Fruit fly (Drosophila melanogaster): ENCODE data around the gene CG15522.
"Not testable (repeated sequence)": the region's sequence is repeated elsewhere in the genome, so short reads cannot be mapped to it uniquely, and the experiment has no call there.

The CG15522 gene

DNA sequence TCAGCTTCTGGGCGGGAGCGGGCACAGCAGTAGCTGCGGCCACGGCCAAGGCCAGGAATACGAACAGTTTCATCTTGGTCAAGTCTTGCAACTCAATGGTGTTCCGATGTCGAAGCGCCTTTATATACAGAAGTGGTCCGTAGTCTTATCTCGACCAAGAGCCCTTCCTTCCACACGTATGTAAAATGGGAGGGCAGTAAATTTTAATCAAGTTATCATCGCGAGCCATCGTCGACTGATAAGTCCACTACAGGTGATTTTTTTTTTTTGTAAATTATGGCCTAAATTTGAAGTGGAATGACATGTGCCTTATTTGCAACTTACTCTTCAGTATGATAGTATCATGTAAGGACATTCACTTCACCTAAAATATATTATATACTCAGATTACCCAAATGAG is 2.5 kb upstream of the CG15522 start, which contains the start of gene Jon99Cii:
Gene Jon99Cii, minus strand, starts transcription at position 101 of the 400 bp plus-strand sequence.
- TF ChIP-seq CG4496 (GFP tag; IDR thresholded peaks at IDR 0.05); CG17806 (tag; optimal IDR thresholded peaks at IDR 0.05); CG13204 (GFP tag; optimal IDR thresholded peaks at IDR 0.05): not testable (repeated sequence)

DNA sequence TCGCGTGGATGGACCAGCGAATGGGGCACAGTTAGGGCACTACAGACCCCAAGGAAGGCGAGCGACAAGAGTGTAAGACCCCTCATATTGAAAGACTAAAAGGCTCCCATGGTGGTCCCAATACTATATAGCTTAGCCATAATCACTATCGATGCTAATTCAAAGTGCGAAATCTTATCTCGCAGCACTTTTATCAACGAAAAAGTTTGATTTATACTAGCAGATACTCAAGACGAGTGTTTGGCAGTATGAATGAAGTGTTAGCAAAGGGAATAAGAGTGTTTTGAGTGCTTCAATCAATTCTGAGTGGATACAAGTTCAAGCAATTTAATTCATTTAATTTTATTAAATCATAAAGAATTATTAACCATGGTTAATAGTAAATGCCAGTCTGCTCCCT is 966 bp upstream of the CG15522 start, which contains the start of gene Jon99Ci:
Gene Jon99Ci, minus strand, starts transcription at position 101 of the 400 bp plus-strand sequence.
- TF ChIP-seq fd96Ca (GFP tag; IDR thresholded peaks at IDR 0.05): no peak
- TF ChIP-seq Ets98B (GFP tag; IDR thresholded peaks at IDR 0.05): no peak
- TF ChIP-seq EcR (GFP tag; optimal IDR thresholded peaks at IDR 0.05): no peak
- no peak for TF ChIP-seq CG9948 (tag; optimal IDR thresholded peaks at IDR 0.05)
- no peak for TF ChIP-seq CG4496 (GFP tag; IDR thresholded peaks at IDR 0.05)
- no peak for TF ChIP-seq CG10348 (GFP tag; IDR thresholded peaks at IDR 0.05)
- no peak for TF ChIP-seq CG14655 (GFP tag; optimal IDR thresholded peaks at IDR 0.05)
- no peak for TF ChIP-seq CG15710 (tag; optimal IDR thresholded peaks at IDR 0.05)
- no peak for TF ChIP-seq Pif1B (GFP tag; optimal IDR thresholded peaks at IDR 0.05)
- no peak for TF ChIP-seq CG8301 (tag; optimal IDR thresholded peaks at IDR 0.05)
- TF ChIP-seq CG13204 (GFP tag; optimal IDR thresholded peaks at IDR 0.05): no peak
- no peak for TF ChIP-seq CG32121 (GFP tag; IDR thresholded peaks at IDR 0.05)
- no peak for TF ChIP-seq Pif1A (GFP tag; optimal IDR thresholded peaks at IDR 0.05)
- TF ChIP-seq CG17806 (tag; optimal IDR thresholded peaks at IDR 0.05): no peak
- TF ChIP-seq CG34367 (tag; optimal IDR thresholded peaks at IDR 0.05): no peak
- TF ChIP-seq CG8159 (tag; optimal IDR thresholded peaks at IDR 0.05): no peak
- no peak for TF ChIP-seq D1 (tag; optimal IDR thresholded peaks at IDR 0.05)
- no peak for TF ChIP-seq Snoo (tag; optimal IDR thresholded peaks at IDR 0.05)
- TF ChIP-seq CG12605 (GFP tag; IDR thresholded peaks at IDR 0.05): no peak
- TF ChIP-seq gl (tag; optimal IDR thresholded peaks at IDR 0.05): no peak

DNA sequence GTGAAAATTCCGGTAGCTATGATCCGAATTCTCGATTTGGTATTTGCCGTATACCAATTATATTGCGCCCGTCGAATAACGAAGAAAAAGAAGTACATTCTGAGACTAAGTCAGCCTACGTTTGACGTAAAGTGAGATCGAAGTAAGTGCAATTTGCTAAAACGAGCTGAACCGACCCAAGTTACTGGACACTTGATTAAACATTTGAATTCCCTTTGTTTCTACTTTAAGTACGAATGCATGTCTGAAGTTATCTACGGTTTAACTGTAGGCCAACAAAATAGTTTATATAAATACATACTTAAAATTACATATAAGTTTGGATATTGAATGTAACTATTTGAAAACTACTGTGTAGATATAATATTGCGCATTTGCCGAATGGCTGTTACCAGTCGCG is 3.2 kb downstream of the CG15522 start, which contains the start of gene alpha-Man-Ic:
Gene alpha-Man-Ic, minus strand, starts transcription at position 101 of the 400 bp plus-strand sequence.
- TF ChIP-seq CG12605 (GFP tag; IDR thresholded peaks at IDR 0.05): no peak
- TF ChIP-seq D1 (tag; optimal IDR thresholded peaks at IDR 0.05): no peak
- TF ChIP-seq CG32121 (GFP tag; IDR thresholded peaks at IDR 0.05): no peak
- no peak for TF ChIP-seq EcR (GFP tag; optimal IDR thresholded peaks at IDR 0.05)
- no peak for TF ChIP-seq CG10348 (GFP tag; IDR thresholded peaks at IDR 0.05)
- no peak for TF ChIP-seq CG4496 (GFP tag; IDR thresholded peaks at IDR 0.05)
- TF ChIP-seq Pif1A (GFP tag; optimal IDR thresholded peaks at IDR 0.05): no peak
- no peak for TF ChIP-seq CG8159 (tag; optimal IDR thresholded peaks at IDR 0.05)
- no peak for TF ChIP-seq CG13204 (GFP tag; optimal IDR thresholded peaks at IDR 0.05)
- TF ChIP-seq Snoo (tag; optimal IDR thresholded peaks at IDR 0.05): no peak
- no peak for TF ChIP-seq fd96Ca (GFP tag; IDR thresholded peaks at IDR 0.05)

DNA sequence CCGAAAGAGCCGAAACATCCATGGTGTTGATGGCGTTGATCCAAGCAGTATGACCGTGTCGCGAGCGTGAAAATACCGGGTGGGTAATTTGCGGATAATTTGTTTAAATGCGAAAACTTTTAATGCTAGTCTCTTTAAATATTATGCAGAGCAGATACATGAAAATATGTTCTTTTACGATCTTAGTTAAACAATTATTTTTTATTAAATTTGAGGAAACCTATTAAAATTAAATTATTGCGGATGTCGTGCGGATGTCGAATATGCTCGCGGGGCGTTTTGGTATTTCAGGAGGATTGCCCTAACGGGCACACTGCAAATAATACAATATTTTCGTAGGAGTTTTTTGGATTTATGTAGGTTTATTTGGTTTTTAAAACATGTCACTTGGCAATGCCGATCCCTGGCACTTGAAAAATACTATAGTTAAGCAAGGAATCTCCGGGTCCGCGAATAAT is 6.0 kb downstream of the CG15522 start, which contains the start of the genes Cog7, CG42557 and CG42558:
Gene Cog7, minus strand, starts transcription at position 51 of the 458 bp plus-strand sequence.
Gene CG42557, plus strand, starts transcription at position 281 of the 458 bp plus-strand sequence.
Gene CG42558, plus strand, starts transcription at position 281 of the 458 bp plus-strand sequence.
- no peak for TF ChIP-seq Snoo (tag; optimal IDR thresholded peaks at IDR 0.05)
- TF ChIP-seq rn (GFP tag; IDR thresholded peaks at IDR 0.05): no peak
- no peak for TF ChIP-seq EcR (GFP tag; optimal IDR thresholded peaks at IDR 0.05)
- no peak for TF ChIP-seq Ets98B (GFP tag; IDR thresholded peaks at IDR 0.05)
- TF ChIP-seq gl (tag; optimal IDR thresholded peaks at IDR 0.05): no peak

DNA sequence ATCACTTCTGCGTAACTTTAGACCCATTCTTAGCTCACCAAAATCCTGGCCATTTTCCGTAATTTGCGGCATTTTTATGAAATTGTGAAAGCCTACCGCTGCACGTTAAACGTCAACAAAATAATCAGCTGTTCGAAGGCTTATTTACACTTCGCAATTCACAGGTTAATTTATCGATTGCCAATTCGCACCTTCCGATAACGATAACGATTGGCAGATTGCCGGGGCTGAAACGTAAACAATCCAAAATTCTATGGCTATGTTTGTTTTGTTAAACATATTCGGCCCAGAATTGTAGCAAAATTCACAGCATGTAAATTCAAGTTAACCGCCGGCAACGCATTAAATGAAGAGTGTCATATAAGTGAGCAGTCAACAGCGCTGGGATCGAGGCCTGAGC is 8.7 kb downstream of the CG15522 start, which contains the start of the genes eIF2Balpha and Vps13B:
Gene eIF2Balpha, minus strand, starts transcription at position 133 of the 400 bp plus-strand sequence.
Gene Vps13B, plus strand, starts transcription at position 223 of the 400 bp plus-strand sequence.
- peak; percentile 25; the same call in 1 of the 3 replicates for TF ChIP-seq fd96Ca (GFP tag; IDR thresholded peaks at IDR 0.05)
- TF ChIP-seq CG34367 (tag; optimal IDR thresholded peaks at IDR 0.05): no peak
- TF ChIP-seq CG17806 (tag; optimal IDR thresholded peaks at IDR 0.05): no peak

DNA sequence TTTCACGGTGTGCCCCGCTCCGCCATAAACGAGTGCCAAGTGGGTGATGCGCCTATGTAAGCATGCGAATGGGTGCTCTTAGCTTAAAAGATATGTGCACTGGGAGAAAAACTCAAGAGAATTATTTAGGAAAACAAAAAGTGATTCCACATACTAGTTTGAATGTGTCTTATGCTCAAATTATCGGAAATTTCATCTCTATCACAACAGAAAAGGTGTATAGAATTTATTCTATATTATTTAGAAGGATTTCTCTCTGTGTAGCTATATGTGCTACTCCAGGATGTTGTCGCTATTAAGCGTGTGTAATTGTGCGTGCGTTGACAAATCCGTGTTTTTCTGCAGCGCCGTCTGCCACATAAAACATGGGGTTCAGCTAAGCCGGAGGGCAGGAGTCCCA is 32.3 kb downstream of the CG15522 start:
- peak; percentile 34 for TF ChIP-seq CG8159 (tag; optimal IDR thresholded peaks at IDR 0.05)
- TF ChIP-seq gl (tag; optimal IDR thresholded peaks at IDR 0.05): no peak
- peak; percentile 9 for TF ChIP-seq CG14655 (GFP tag; optimal IDR thresholded peaks at IDR 0.05)
- no peak for TF ChIP-seq EcR (GFP tag; optimal IDR thresholded peaks at IDR 0.05)
- peak; percentile 58; the same call in 2 of the 3 replicates for TF ChIP-seq CG4496 (GFP tag; IDR thresholded peaks at IDR 0.05)

DNA sequence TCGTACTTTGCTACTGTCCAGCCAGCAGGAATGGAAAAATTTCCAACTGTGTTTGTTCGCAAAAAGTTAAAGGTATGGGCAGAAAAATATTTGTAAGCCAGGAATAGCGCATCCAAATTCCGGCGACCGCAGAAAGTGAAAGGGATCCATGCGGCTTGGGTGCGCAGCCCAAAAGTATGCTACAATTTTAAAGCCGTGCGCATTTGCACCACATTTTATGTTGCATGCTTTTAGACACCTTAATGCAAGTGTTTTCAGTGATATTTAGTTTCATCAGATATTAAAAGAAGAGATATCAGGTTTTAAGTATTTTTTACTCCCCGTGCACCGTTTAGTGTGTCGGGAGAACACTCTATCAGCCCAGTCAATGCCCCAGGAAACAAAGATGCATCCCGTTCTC is 36.0 kb downstream of the CG15522 start:
- TF ChIP-seq gl (tag; optimal IDR thresholded peaks at IDR 0.05) (no peak), CG13204 (GFP tag; optimal IDR thresholded peaks at IDR 0.05) (no peak), CG8301 (tag; optimal IDR thresholded peaks at IDR 0.05) (no peak), EcR (GFP tag; optimal IDR thresholded peaks at IDR 0.05) (no peak), CG12605 (GFP tag; IDR thresholded peaks at IDR 0.05) (no peak), Pif1A (GFP tag; optimal IDR thresholded peaks at IDR 0.05) (no peak), CG4496 (GFP tag; IDR thresholded peaks at IDR 0.05) (no peak), CG10348 (GFP tag; IDR thresholded peaks at IDR 0.05) (no peak), rn (GFP tag; IDR thresholded peaks at IDR 0.05) (no peak), CG9948 (tag; optimal IDR thresholded peaks at IDR 0.05) (no peak), CG8159 (tag; optimal IDR thresholded peaks at IDR 0.05) (no peak), Pif1B (GFP tag; optimal IDR thresholded peaks at IDR 0.05) (no peak), fd96Ca (GFP tag; IDR thresholded peaks at IDR 0.05) (no peak)

Data from whole organism, pupa.